Worm (Caenorhabditis elegans) whole organism, midembryonic: ENCODE measurements around the gene sre-15.

Experiments
- flt-1 ChIP-seq: fragments of 200-800 bp; sonication (Bioruptor generic); IDR thresholded peaks from 2 replicates; pipeline ENCODE4 v1.3.6; 2022; ENCODE audit warnings: missing genetic modification characterization, missing compliant biosample characterization
- ref-1 ChIP-seq: fragments of 200-800 bp; sonication (Bioruptor generic); conservative IDR thresholded peaks from 2 replicates; pipeline ENCODE4 v1.3.6; 2022; ENCODE audit warnings: missing genetic modification reagents, missing genetic modification characterization, missing compliant biosample characterization

DNA sequence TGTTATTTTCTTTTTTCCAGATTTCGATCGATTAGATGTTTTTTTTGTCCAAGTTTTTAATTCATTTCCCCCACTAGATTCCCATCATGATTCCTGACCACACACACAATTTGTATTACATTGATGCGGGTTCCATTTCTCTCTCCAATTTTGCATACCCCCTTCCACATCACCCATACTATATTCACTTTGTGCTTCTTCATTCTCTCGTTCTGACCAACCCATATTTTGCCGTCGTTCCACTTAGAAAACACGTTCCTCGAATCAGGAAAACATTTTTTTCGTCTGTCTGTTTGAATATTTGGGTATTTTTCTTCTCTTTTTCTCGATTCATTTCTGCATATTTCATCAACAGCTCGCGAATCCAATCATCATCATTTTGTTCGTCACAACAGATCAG is 37.2 kb downstream of the sre-15 start:
- TF ChIP-seq flt-1 (GFP tag; lab: Robert Waterston, UW), result no peak
- no peak for TF ChIP-seq ref-1 (GFP tag; lab: Robert Waterston, UW)
